Fruit fly (Drosophila melanogaster): ENCODE results near the gene CG5194.

Gene CG5194

DNA sequence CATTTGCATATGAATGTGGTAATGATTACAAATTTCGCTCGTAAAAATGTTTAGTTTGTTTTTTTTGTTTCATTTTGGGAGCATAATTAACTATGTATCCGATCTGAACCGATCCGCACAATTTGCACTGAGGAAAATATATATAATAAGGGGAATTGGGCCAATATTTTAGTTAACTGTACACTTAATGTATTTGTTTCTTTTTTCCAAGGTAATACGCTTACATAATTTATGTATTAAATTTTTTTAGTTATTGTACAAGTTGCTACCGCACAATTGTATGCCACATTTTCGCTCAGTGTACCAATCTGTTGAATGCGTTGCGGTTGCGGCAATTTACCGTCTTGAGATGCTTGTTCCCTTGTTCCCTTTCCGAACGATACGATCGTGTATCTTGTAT lies 16.0 kb upstream of the CG5194 start (continued):
- TF ChIP-seq pho (GFP tag; optimal IDR thresholded peaks at IDR 0.05) (peak; percentile 63), bowl (GFP tag; IDR thresholded peaks at IDR 0.05) (peak; percentile 77), CG8290 (GFP tag; optimal IDR thresholded peaks at IDR 0.05) (peak; percentile 85), CG8290 (tag; optimal IDR thresholded peaks at IDR 0.05) (peak in 1 of 2 experiments; percentile 57), Drgx (GFP tag; IDR thresholded peaks at IDR 0.05) (no peak), vvl (GFP tag; IDR thresholded peaks at IDR 0.05) (peak; percentile 95), CG10959 (GFP tag; IDR thresholded peaks at IDR 0.05) (peak; percentile 86), unc-4 (GFP tag; IDR thresholded peaks at IDR 0.05; ENCODE audit: partially characterized antibody) (no peak), CG9876 (GFP tag; optimal IDR thresholded peaks at IDR 0.05) (peak; percentile 20), Atf6 (GFP tag; IDR thresholded peaks at IDR 0.05) (peak; percentile 83), Jarid2 (GFP tag; optimal IDR thresholded peaks at IDR 0.05) (peak; percentile 49), toy (GFP tag; IDR thresholded peaks at IDR 0.05) (peak; percentile 53; the same call in 1 of the 2 replicates), Kr (GFP tag; optimal IDR thresholded peaks at IDR 0.05) (no peak), cg (GFP tag; optimal IDR thresholded peaks at IDR 0.05) (no peak), Scr (GFP tag; IDR thresholded peaks at IDR 0.05; ENCODE audit: partially characterized antibody) (no peak), croc (GFP tag; conservative IDR thresholded peaks at IDR 0.05) (peak; percentile 86), CG34422 (GFP tag; IDR thresholded peaks at IDR 0.05) (peak; percentile 92), CG18262 (tag; optimal IDR thresholded peaks at IDR 0.05) (peak; percentile 86), CG13287 (GFP tag; IDR thresholded peaks at IDR 0.05; ENCODE audit: partially characterized antibody) (no peak), Max (GFP tag; optimal IDR thresholded peaks at IDR 0.05) (peak; percentile 73), Awh (GFP tag; IDR thresholded peaks at IDR 0.05) (peak; percentile 69), Doc2 (GFP tag; IDR thresholded peaks at IDR 0.05) (peak; percentile 87), CrebB (tag; optimal IDR thresholded peaks at IDR 0.05) (peak; percentile 67), CG9215 (GFP tag; IDR thresholded peaks at IDR 0.05) (peak; percentile 75), Dp (GFP tag; optimal IDR thresholded peaks at IDR 0.05) (no peak), CG12769 (tag; optimal IDR thresholded peaks at IDR 0.05) (peak; percentile 80), CG7839 (tag; optimal IDR thresholded peaks at IDR 0.05) (peak; percentile 93), esg (GFP tag; conservative IDR thresholded peaks at IDR 0.05) (peak; percentile 91), CG9817 (tag; optimal IDR thresholded peaks at IDR 0.05) (peak; percentile 71), CG14441 (GFP tag; IDR thresholded peaks at IDR 0.05) (peak; percentile 90), ab (GFP tag; optimal IDR thresholded peaks at IDR 0.05) (peak; percentile 37), CTCF (GFP tag; optimal IDR thresholded peaks at IDR 0.05) (peak; percentile 12), nom (GFP tag; optimal IDR thresholded peaks at IDR 0.05) (no peak), CG1792 (GFP tag; optimal IDR thresholded peaks at IDR 0.05) (peak; percentile 58), dysf (GFP tag; IDR thresholded peaks at IDR 0.05) (peak; percentile 93), CG10979 (tag; optimal IDR thresholded peaks at IDR 0.05) (peak; percentile 87), CG10654 (GFP tag; optimal IDR thresholded peaks at IDR 0.05) (peak; percentile 65), CG18619 (GFP tag; optimal IDR thresholded peaks at IDR 0.05) (peak; percentile 60), CG10366 (GFP tag; IDR thresholded peaks at IDR 0.05) (peak; percentile 92), pzg (GFP tag; optimal IDR thresholded peaks at IDR 0.05) (no peak), wor (GFP tag; IDR thresholded peaks at IDR 0.05) (peak; percentile 82), Gug (GFP tag; IDR thresholded peaks at IDR 0.05) (peak; percentile 80), D19A (tag; optimal IDR thresholded peaks at IDR 0.05) (peak; percentile 76), wek (GFP tag; optimal IDR thresholded peaks at IDR 0.05) (peak; percentile 15), ase (GFP tag; IDR thresholded peaks at IDR 0.05) (peak; percentile 92), ssp (GFP tag; IDR thresholded peaks at IDR 0.05) (peak; percentile 81), CG12659 (GFP tag; optimal IDR thresholded peaks at IDR 0.05) (peak; percentile 77), Mrtf (GFP tag; IDR thresholded peaks at IDR 0.05) (peak; percentile 86), cad (GFP tag; optimal IDR thresholded peaks at IDR 0.05) (no peak), kni (GFP tag; optimal IDR thresholded peaks at IDR 0.05) (no peak), CG32767 (GFP tag; IDR thresholded peaks at IDR 0.05) (peak; percentile 91), Dll (GFP tag; IDR thresholded peaks at IDR 0.05; ENCODE audit: partially characterized antibody) (no peak)

Measured in whole organism, embryonic.